Worm (Caenorhabditis elegans) whole organism, L1 larva: ENCODE data around the gene mrp-6.

ENCODE experiments used
- ama-1 ChIP-seq: fragments of 150-350 bp; optimal IDR thresholded peaks from 2 replicates; lab custom pipeline; 2014
- dpl-1 ChIP-seq, 3 experiments: fragments of 150-350 bp in 2 of 3; sonication (generic microtip) in 1 of 3; optimal IDR thresholded peaks; 2 replicates each; lab custom pipeline; 2014 to 2017; ENCODE audit warnings: missing biosample characterization in 3 of 3, missing genetic modification characterization in 3 of 3, missing genetic modification reagents in 3 of 3
- elt-2 ChIP-seq: sonication (generic microtip); optimal IDR thresholded peaks from 2 replicates; lab custom pipeline; 2016; ENCODE audit warnings: missing genetic modification characterization, mild to moderate bottlenecking, inconsistent platforms, missing compliant biosample characterization, missing genetic modification reagents
- elt-3 ChIP-seq, 6 experiments: fragments of 150-350 bp in 1 of 6; sonication (generic microtip); optimal IDR thresholded peaks; 2 replicates each; lab custom pipeline; 2017 to 2018; ENCODE audit warnings: missing biosample characterization in 6 of 6, missing genetic modification characterization in 6 of 6, inconsistent platforms in 1 of 6
- fkh-4 ChIP-seq: sonication (generic microtip); optimal IDR thresholded peaks from 2 replicates; lab custom pipeline; 2016; ENCODE audit warnings: missing compliant biosample characterization, missing genetic modification characterization, borderline replicate concordance
- fos-1 ChIP-seq: fragments of 150-350 bp; optimal IDR thresholded peaks from 2 replicates; lab custom pipeline; 2014; ENCODE audit warnings: missing biosample characterization, missing genetic modification characterization
- nhr-11 ChIP-seq: fragments of 150-350 bp; optimal IDR thresholded peaks from 2 replicates; lab custom pipeline; 2014; ENCODE audit warnings: missing biosample characterization, missing genetic modification characterization
- pqm-1 ChIP-seq: sonication (generic microtip); optimal IDR thresholded peaks from 3 replicates; lab custom pipeline; 2017; ENCODE audit warnings: missing biosample characterization, missing genetic modification characterization
- skn-1 ChIP-seq: fragments of 150-350 bp; optimal IDR thresholded peaks from 2 replicates; lab custom pipeline; 2014; ENCODE audit warnings: missing biosample characterization, missing genetic modification characterization

DNA sequence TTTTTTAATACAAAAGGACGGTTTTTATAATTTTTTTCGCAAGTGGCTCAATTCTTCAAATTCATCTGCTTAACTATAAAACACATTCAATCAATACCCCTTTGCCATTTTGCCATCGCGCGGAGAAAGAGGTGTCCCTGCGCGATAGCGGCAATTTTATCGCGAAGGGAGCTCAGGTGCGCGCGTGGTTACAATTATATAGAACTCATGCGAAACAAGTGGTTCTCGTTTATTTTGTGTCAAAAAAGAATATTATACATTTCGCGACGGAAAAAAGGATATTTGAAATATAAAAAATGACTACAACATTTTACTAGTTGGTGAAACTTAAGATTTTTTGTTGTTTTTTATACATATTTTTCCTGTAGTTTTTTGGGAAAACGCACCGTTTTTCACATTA lies 22.6 kb upstream of the mrp-6 start:
- TF ChIP-seq fkh-4 (peak; percentile 94), skn-1 (peak; percentile 99), ama-1 (lab: Kevin White, UChicago) (peak; percentile 27), pqm-1 (tag; lab: Kevin White, UChicago) (peak; percentile 90), dpl-1 (GFP tag; optimal IDR thresholded peaks at IDR 0.05; lab: Kevin White, UChicago) (peak; percentile 56 to 71 (median 61)), nhr-11 (tag; lab: Kevin White, UChicago) (peak; percentile 99), elt-3 (tag; optimal IDR thresholded peaks at IDR 0.05; lab: Kevin White, UChicago) (peak; percentile 75 to 99 (median 90)), elt-2 (tag; lab: Kevin White, UChicago) (peak; percentile 91), fos-1 (tag; lab: Kevin White, UChicago) (peak; percentile 97)
